Fruit fly (Drosophila melanogaster) whole organism, wandering third instar larva: ENCODE data around the gene CG5167.

Experiments used
- CrebA ChIP-seq: fragments of 200-800 bp; sonication (Bioruptor generic); optimal IDR thresholded peaks from 2 replicates; lab custom pipeline; 2016; ENCODE audit warnings: missing biosample characterization, mild to moderate bottlenecking, missing genetic modification characterization, borderline replicate concordance
- Dfd ChIP-seq: fragments of >200 bp; optimal IDR thresholded peaks from 2 replicates; lab custom pipeline; 2017; ENCODE audit warnings: missing biosample characterization, missing genetic modification characterization
- Myc ChIP-seq: fragments of >200 bp; optimal IDR thresholded peaks from 2 replicates; lab custom pipeline; 2017
- N ChIP-seq: fragments of >200 bp; optimal IDR thresholded peaks from 2 replicates; lab custom pipeline; 2018; ENCODE audit warnings: missing biosample characterization, missing external identifiers, missing genetic modification characterization
- dl ChIP-seq, 2 experiments: fragments of 175-275, 200-275 bp in 1 of 2; fragments of 200-275 bp in 1 of 2; sonication (Bioruptor generic); optimal IDR thresholded peaks; lab custom pipeline; 2018; ENCODE audit warnings: mild to moderate bottlenecking in 2 of 2, missing biosample characterization in 2 of 2, missing genetic modification characterization in 2 of 2, moderate library complexity in 2 of 2; ENCODE audit not compliant: partially characterized antibody in 2 of 2, insufficient read depth in 1 of 2
- h ChIP-seq: fragments of 200-800 bp; sonication (Bioruptor generic); optimal IDR thresholded peaks from 3 replicates; lab custom pipeline; 2016; ENCODE audit warnings: missing biosample characterization, mild to moderate bottlenecking, missing genetic modification characterization
- lola ChIP-seq: fragments of >200 bp; optimal IDR thresholded peaks from 2 replicates; lab custom pipeline; 2017; ENCODE audit warnings: missing biosample characterization, missing genetic modification characterization
- pan ChIP-seq: fragments of >200 bp; optimal IDR thresholded peaks from 2 replicates; lab custom pipeline; 2017
- psq ChIP-seq: fragments of 200-800 bp; sonication (Bioruptor generic); optimal IDR thresholded peaks from 3 replicates; lab custom pipeline; 2017; ENCODE audit warnings: missing biosample characterization, mild to moderate bottlenecking, missing genetic modification characterization, moderate library complexity
- sage ChIP-seq: fragments of 200-800 bp; sonication (Bioruptor generic); optimal IDR thresholded peaks from 2 replicates; lab custom pipeline; 2016; ENCODE audit warnings: missing biosample characterization, mild to moderate bottlenecking, missing genetic modification characterization
- tai ChIP-seq: sonication (Bioruptor generic); optimal IDR thresholded peaks from 2 replicates; lab custom pipeline; 2016; ENCODE audit warnings: missing biosample characterization, missing genetic modification characterization
- usp ChIP-seq: fragments of >200 bp; optimal IDR thresholded peaks from 2 replicates; lab custom pipeline; 2017; ENCODE audit warnings: missing biosample characterization, missing genetic modification characterization

DNA sequence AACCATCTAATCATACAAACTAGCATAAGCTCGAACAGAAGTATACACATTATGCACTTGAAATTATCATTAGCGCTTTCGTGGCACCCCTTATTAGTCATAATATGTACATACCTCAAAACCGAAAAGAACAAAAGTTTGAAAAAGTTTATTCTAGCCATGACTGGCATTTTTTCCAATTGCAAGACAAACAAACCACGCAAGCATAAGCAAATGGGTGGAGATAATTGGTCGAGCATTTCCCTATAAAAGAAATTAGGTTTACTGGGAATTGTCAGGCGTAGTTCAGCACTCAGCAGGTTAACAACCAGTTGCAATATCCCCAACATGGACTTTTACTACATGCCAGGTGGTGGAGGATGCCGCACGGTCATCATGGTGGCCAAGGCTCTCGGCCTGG is 34.7 kb upstream of the CG5167 start, which contains the start of gene GstD2:
- TF ChIP-seq h (GFP tag; lab: Kevin White, UChicago) (no peak), Dfd (GFP tag; lab: Kevin White, UChicago) (no peak), lola (GFP tag; lab: Kevin White, UChicago) (no peak), CrebA (GFP tag; lab: Kevin White, UChicago) (no peak), usp (GFP tag; lab: Kevin White, UChicago) (no peak), dl (GFP tag; optimal IDR thresholded peaks at IDR 0.05; lab: Kevin White, UChicago; ENCODE audit: insufficient read depth in 1 of 2, partially characterized antibody in 2 of 2) (no peak), tai (GFP tag; lab: Kevin White, UChicago) (no peak), pan (no peak), N (GFP tag; lab: Kevin White, UChicago) (no peak), psq (GFP tag; lab: Kevin White, UChicago) (no peak), sage (GFP tag; lab: Kevin White, UChicago) (no peak), Myc (lab: Kevin White, UChicago) (no peak)
